Worm (Caenorhabditis elegans) whole organism, mixed stage, embryonic: ENCODE data around the gene Y37E11AL.9.

Source experiments
- blmp-1 ChIP-seq: fragments of 150-350 bp; optimal IDR thresholded peaks from 2 replicates; lab custom pipeline; 2014; ENCODE audit warnings: missing biosample characterization, missing genetic modification characterization
- mep-1 ChIP-seq: fragments of 150-350 bp; optimal IDR thresholded peaks from 2 replicates; lab custom pipeline; 2017; ENCODE audit warnings: missing biosample characterization, missing genetic modification reagents, missing genetic modification characterization, inconsistent platforms
- mls-2 ChIP-seq: sonication (generic microtip); optimal IDR thresholded peaks from 2 replicates; lab custom pipeline; 2016; ENCODE audit warnings: mild to moderate bottlenecking, missing genetic modification characterization, moderate library complexity, missing compliant biosample characterization
- nhr-12 ChIP-seq: fragments of 150-350 bp; optimal IDR thresholded peaks from 2 replicates; lab custom pipeline; 2014; ENCODE audit warnings: missing biosample characterization, missing genetic modification characterization
- nhr-28 ChIP-seq: fragments of 150-350 bp; optimal IDR thresholded peaks from 2 replicates; lab custom pipeline; 2014; ENCODE audit warnings: missing biosample characterization, missing genetic modification characterization
- snpc-4 ChIP-seq: fragments of 150-350 bp; optimal IDR thresholded peaks from 2 replicates; lab custom pipeline; 2014; ENCODE audit warnings: missing biosample characterization, missing genetic modification characterization
- sptf-1 ChIP-seq: sonication (generic microtip); optimal IDR thresholded peaks from 2 replicates; lab custom pipeline; 2017; ENCODE audit warnings: mild to moderate bottlenecking, missing genetic modification characterization, moderate library complexity, missing compliant biosample characterization

DNA sequence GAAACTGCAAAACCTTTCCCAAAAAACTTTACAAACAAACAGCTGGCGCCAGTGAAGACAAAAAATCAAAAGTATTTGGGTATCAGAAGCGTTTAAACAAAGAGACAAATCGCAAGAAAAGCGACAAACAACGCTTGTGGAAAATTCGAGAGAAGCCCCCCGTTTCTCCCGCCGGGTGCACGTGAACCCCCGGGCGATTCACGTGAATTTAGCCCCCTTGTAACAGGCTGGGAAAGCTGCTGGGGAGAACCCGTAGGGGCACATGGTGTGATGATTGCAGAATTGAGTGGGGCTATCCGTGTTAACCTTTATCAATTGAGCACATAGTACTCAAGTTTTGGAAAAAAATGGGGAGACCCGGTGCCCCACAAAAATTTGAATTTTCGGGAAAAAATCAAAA is 46.2 kb downstream of the Y37E11AL.9 start:
- no peak for TF ChIP-seq mls-2 (tag; lab: Kevin White, UChicago)
- TF ChIP-seq mep-1 (tag; lab: Kevin White, UChicago), result no peak
- no peak for TF ChIP-seq blmp-1 (tag; lab: Kevin White, UChicago)
- no peak for TF ChIP-seq snpc-4 (tag; lab: Kevin White, UChicago)
- no peak for TF ChIP-seq sptf-1 (tag; lab: Kevin White, UChicago)
- TF ChIP-seq nhr-12 (tag; lab: Kevin White, UChicago), result no peak
- no peak for TF ChIP-seq nhr-28 (tag; lab: Kevin White, UChicago)
